Worm (Caenorhabditis elegans): Measurements from ENCODE around the gene C16D9.1.
A peak's percentile ranks its signal among the peaks of the same experiment; 100 is the strongest.

Gene C16D9.1

ce11 chrV:8247311-8248105 is 11.6 kb upstream of the C16D9.1 start (continued):
- TF ChIP-seq lin-13 (GFP tag; optimal IDR thresholded peaks at IDR 0.05) (peak; percentile 65), mab-5 (tag; optimal IDR thresholded peaks at IDR 0.05) (peak; percentile 19), R02D3.7 (tag; optimal IDR thresholded peaks at IDR 0.05) (no peak), nhr-10 (tag; optimal IDR thresholded peaks at IDR 0.05) (no peak), sem-4 (tag; optimal IDR thresholded peaks at IDR 0.05) (peak; percentile 37), ztf-4 (tag; optimal IDR thresholded peaks at IDR 0.05) (peak; percentile 42), lin-11 (tag; optimal IDR thresholded peaks at IDR 0.05) (no peak), nhr-11 (tag; optimal IDR thresholded peaks at IDR 0.05) (no peak), egl-27 (tag; optimal IDR thresholded peaks at IDR 0.05) (peak; percentile 61), blmp-1 (tag; optimal IDR thresholded peaks at IDR 0.05; ENCODE audit: insufficient read depth) (no peak), lsy-2 (tag; optimal IDR thresholded peaks at IDR 0.05) (peak; percentile 46 to 56), elt-3 (tag; optimal IDR thresholded peaks at IDR 0.05) (no peak), Y55F3AM.14 (GFP tag; optimal IDR thresholded peaks at IDR 0.05) (no peak), F13H6.1 (tag; optimal IDR thresholded peaks at IDR 0.05) (peak; percentile 68), nhr-23 (tag; optimal IDR thresholded peaks at IDR 0.05) (no peak), nhr-77 (tag; optimal IDR thresholded peaks at IDR 0.05) (peak; percentile 3), peb-1 (tag; optimal IDR thresholded peaks at IDR 0.05) (no peak), zag-1 (tag; optimal IDR thresholded peaks at IDR 0.05) (no peak), ZK546.5 (tag; optimal IDR thresholded peaks at IDR 0.05) (no peak), lin-39 (tag; optimal IDR thresholded peaks at IDR 0.05) (no peak), C34F6.9 (tag; optimal IDR thresholded peaks at IDR 0.05) (peak; percentile 23)

ce11 chrV:8250208-8250607 is 8.9 kb upstream of the C16D9.1 start, which contains the start of gene C16D9.6:
C16D9.6 (minus strand) TSS chrV:8250308.
- TF ChIP-seq ztf-11 (tag; optimal IDR thresholded peaks at IDR 0.05) (no peak), unc-55 (GFP tag; optimal IDR thresholded peaks at IDR 0.05) (no peak), sma-3 (GFP tag; optimal IDR thresholded peaks at IDR 0.05) (no peak), mab-5 (tag; optimal IDR thresholded peaks at IDR 0.05) (no peak), F13H6.1 (tag; optimal IDR thresholded peaks at IDR 0.05) (no peak), egl-27 (tag; optimal IDR thresholded peaks at IDR 0.05) (no peak), R02D3.7 (tag; optimal IDR thresholded peaks at IDR 0.05) (no peak), ztf-4 (tag; optimal IDR thresholded peaks at IDR 0.05) (no peak), nhr-129 (tag; optimal IDR thresholded peaks at IDR 0.05) (no peak), unc-62 (GFP tag; optimal IDR thresholded peaks at IDR 0.05) (no peak), nhr-237 (tag; optimal IDR thresholded peaks at IDR 0.05) (no peak), fos-1 (tag; optimal IDR thresholded peaks at IDR 0.05) (no peak), ama-1 (optimal IDR thresholded peaks at IDR 0.05) (no peak)

DNA sequence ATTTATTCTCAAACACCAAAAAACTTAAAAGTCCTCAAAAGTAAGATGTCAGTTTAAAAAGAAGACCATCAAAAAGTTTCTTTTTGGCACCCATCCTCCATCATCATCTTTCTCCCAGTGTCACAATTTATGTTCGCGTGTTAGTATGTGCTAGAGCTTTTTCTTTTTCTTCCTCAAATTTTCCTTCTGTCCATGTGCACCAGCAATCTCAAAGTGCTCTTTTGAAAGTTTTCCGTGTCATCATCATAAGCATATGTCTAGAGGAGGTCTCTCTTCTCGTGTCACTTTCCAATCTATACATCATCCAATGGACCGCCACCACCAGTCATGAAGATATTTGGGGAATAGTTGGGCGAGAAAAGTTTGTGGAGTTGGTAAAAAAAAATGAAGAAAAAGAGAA is 8.0 kb upstream of the C16D9.1 start:
- TF ChIP-seq C34F6.9 (tag; optimal IDR thresholded peaks at IDR 0.05) (peak; percentile 16), nhr-129 (tag; optimal IDR thresholded peaks at IDR 0.05) (peak; percentile 18), F13H6.1 (tag; optimal IDR thresholded peaks at IDR 0.05) (no peak)

DNA sequence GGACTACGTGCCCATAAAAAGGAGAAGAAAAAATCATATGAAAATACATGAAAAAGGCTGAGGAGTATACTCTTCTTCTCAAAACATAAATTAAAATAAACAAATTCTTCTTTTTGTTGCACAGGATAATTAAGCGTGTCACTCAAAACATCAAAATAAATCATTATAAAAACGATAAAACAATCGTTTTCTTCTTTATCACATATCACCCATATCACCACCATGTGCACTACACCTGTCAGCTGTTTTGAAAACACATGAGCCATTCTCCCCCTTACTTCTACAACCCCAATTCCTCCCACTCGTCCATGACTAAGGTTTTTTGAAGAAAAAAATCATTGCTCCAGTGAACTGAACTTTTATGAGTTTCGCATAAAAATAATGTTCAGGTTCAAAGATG is 6.6 kb upstream of the C16D9.1 start:
- TF ChIP-seq lsy-2 (tag; optimal IDR thresholded peaks at IDR 0.05) = peak in 1 of 2 experiments; percentile 16
- no peak for TF ChIP-seq R02D3.7 (tag; optimal IDR thresholded peaks at IDR 0.05)
- TF ChIP-seq nhr-23 (tag; optimal IDR thresholded peaks at IDR 0.05) = no peak
- no peak for TF ChIP-seq nhr-21 (tag; optimal IDR thresholded peaks at IDR 0.05)
- TF ChIP-seq gmeb-1 (tag; optimal IDR thresholded peaks at IDR 0.05) = no peak
- TF ChIP-seq nhr-129 (tag; optimal IDR thresholded peaks at IDR 0.05) = peak; percentile 34
- TF ChIP-seq sma-9 (GFP tag; optimal IDR thresholded peaks at IDR 0.05) = peak; percentile 27
- TF ChIP-seq sma-9 (tag; optimal IDR thresholded peaks at IDR 0.05) = no peak
- TF ChIP-seq mab-5 (tag; optimal IDR thresholded peaks at IDR 0.05) = peak; percentile 33
- TF ChIP-seq ztf-1 (GFP tag; conservative IDR thresholded peaks at IDR 0.05) = no peak
- no peak for TF ChIP-seq ztf-11 (tag; optimal IDR thresholded peaks at IDR 0.05)
- no peak for TF ChIP-seq unc-39 (tag; optimal IDR thresholded peaks at IDR 0.05)

All from whole organism, L2 larva.